Worm (Caenorhabditis elegans) whole organism, midembryonic: ENCODE data around the gene dyci-1.

Experiments
- T22C8.4 ChIP-seq: fragments of 200-800 bp; sonication (Bioruptor generic); IDR thresholded peaks from 2 replicates; pipeline ENCODE4 v1.3.6; 2022; ENCODE audit warnings: missing genetic modification characterization, missing compliant biosample characterization
- cog-1 ChIP-seq: sonication (generic microtip); optimal IDR thresholded peaks from 2 replicates; lab custom pipeline; 2016; ENCODE audit warnings: missing genetic modification characterization, missing compliant biosample characterization
- flt-1 ChIP-seq: fragments of 200-800 bp; sonication (Bioruptor generic); IDR thresholded peaks from 2 replicates; pipeline ENCODE4 v1.3.6; 2022; ENCODE audit warnings: missing genetic modification characterization, missing compliant biosample characterization
- med-1 ChIP-seq: sonication (generic microtip); optimal IDR thresholded peaks from 2 replicates; lab custom pipeline; 2017; ENCODE audit warnings: missing genetic modification characterization, mild to moderate bottlenecking, missing compliant biosample characterization, antibody characterized with exemption, missing genetic modification reagents; ENCODE audit not compliant: insufficient read depth
- ref-1 ChIP-seq: fragments of 200-800 bp; sonication (Bioruptor generic); conservative IDR thresholded peaks from 2 replicates; pipeline ENCODE4 v1.3.6; 2022; ENCODE audit warnings: missing genetic modification reagents, missing genetic modification characterization, missing compliant biosample characterization
- tab-1 ChIP-seq: fragments of 200-800 bp; sonication (Bioruptor generic); IDR thresholded peaks from 2 replicates; pipeline ENCODE4 v1.3.6; 2022; ENCODE audit warnings: missing genetic modification characterization, missing compliant biosample characterization
- ztf-23 ChIP-seq: fragments of 200-800 bp; sonication (Bioruptor generic); IDR thresholded peaks from 2 replicates; pipeline ENCODE4 v1.3.6; 2022; ENCODE audit warnings: missing genetic modification reagents, missing genetic modification characterization, missing compliant biosample characterization

ce11 chrIV:6792380-6793309 is 7.6 kb upstream of the dyci-1 start:
- TF ChIP-seq ref-1 (GFP tag; lab: Robert Waterston, UW) = no peak
- TF ChIP-seq flt-1 (GFP tag; lab: Robert Waterston, UW) = no peak
- TF ChIP-seq tab-1 (GFP tag; lab: Robert Waterston, UW) = no peak
- no peak for TF ChIP-seq T22C8.4
- TF ChIP-seq med-1 (GFP tag; lab: Kevin White, UChicago) = no peak
- no peak for TF ChIP-seq ztf-23 (GFP tag; lab: Robert Waterston, UW)
- TF ChIP-seq cog-1 = no peak
